Worm (Caenorhabditis elegans) whole organism, mixed stage, embryonic: Measurements from ENCODE around the gene K02D10.3.

Experiments
- blmp-1 ChIP-seq: fragments of 150-350 bp; optimal IDR thresholded peaks from 2 replicates; lab custom pipeline; 2014; ENCODE audit warnings: missing biosample characterization, missing genetic modification characterization
- ceh-39 ChIP-seq: fragments of 150-350 bp; optimal IDR thresholded peaks from 2 replicates; lab custom pipeline; 2014; ENCODE audit warnings: missing biosample characterization, missing genetic modification characterization
- ceh-43 ChIP-seq: fragments of 200-800 bp; sonication (Bioruptor generic); optimal IDR thresholded peaks from 2 replicates; lab custom pipeline; 2018; ENCODE audit warnings: mild to moderate bottlenecking, missing genetic modification characterization, moderate library complexity, missing compliant biosample characterization
- ceh-83 ChIP-seq: fragments of 200-800 bp; sonication (Bioruptor generic); optimal IDR thresholded peaks from 2 replicates; lab custom pipeline; 2018; ENCODE audit warnings: mild to moderate bottlenecking, missing genetic modification characterization, missing compliant biosample characterization
- ces-1 ChIP-seq: fragments of 150-350 bp; optimal IDR thresholded peaks from 2 replicates; lab custom pipeline; 2014; ENCODE audit warnings: missing biosample characterization, missing genetic modification reagents, missing genetic modification characterization
- cnd-1 ChIP-seq: fragments of 200-800 bp; sonication (Bioruptor generic); optimal IDR thresholded peaks from 2 replicates; lab custom pipeline; 2018; ENCODE audit warnings: mild to moderate bottlenecking, missing genetic modification characterization, missing compliant biosample characterization
- drap-1 ChIP-seq: fragments of 200-800 bp; sonication (Bioruptor generic); optimal IDR thresholded peaks from 3 replicates; lab custom pipeline; 2018; ENCODE audit warnings: mild to moderate bottlenecking, missing genetic modification characterization, missing compliant biosample characterization
- elt-1 ChIP-seq: sonication (generic microtip); optimal IDR thresholded peaks from 2 replicates; lab custom pipeline; 2017; ENCODE audit warnings: missing genetic modification characterization, mild to moderate bottlenecking, missing compliant biosample characterization, antibody characterized with exemption, moderate library complexity, borderline replicate concordance; ENCODE audit not compliant: insufficient read depth
- flh-1 ChIP-seq: fragments of 200-800 bp; sonication (Bioruptor generic); optimal IDR thresholded peaks from 2 replicates; lab custom pipeline; 2018; ENCODE audit warnings: mild to moderate bottlenecking, missing genetic modification characterization, moderate library complexity, missing compliant biosample characterization
- ham-2 ChIP-seq: fragments of 200-800 bp; sonication (Bioruptor generic); optimal IDR thresholded peaks from 2 replicates; lab custom pipeline; 2018; ENCODE audit warnings: mild to moderate bottlenecking, missing genetic modification characterization, missing compliant biosample characterization
- lin-13 ChIP-seq: fragments of 150-350 bp; optimal IDR thresholded peaks from 2 replicates; lab custom pipeline; 2014; ENCODE audit warnings: missing biosample characterization, missing genetic modification characterization
- lin-32 ChIP-seq: fragments of 200-800 bp; sonication (Bioruptor generic); optimal IDR thresholded peaks from 2 replicates; lab custom pipeline; 2018; ENCODE audit warnings: mild to moderate bottlenecking, missing genetic modification characterization, missing compliant biosample characterization
- lsy-2 ChIP-seq: fragments of 150-350 bp; optimal IDR thresholded peaks from 2 replicates; lab custom pipeline; 2014; ENCODE audit warnings: missing biosample characterization, missing genetic modification characterization
- mab-5 ChIP-seq: fragments of 150-350 bp; optimal IDR thresholded peaks from 2 replicates; lab custom pipeline; 2014; ENCODE audit warnings: missing biosample characterization, missing genetic modification characterization
- mep-1 ChIP-seq: fragments of 150-350 bp; optimal IDR thresholded peaks from 2 replicates; lab custom pipeline; 2017; ENCODE audit warnings: missing biosample characterization, missing genetic modification reagents, missing genetic modification characterization, inconsistent platforms
- nhr-12 ChIP-seq: fragments of 150-350 bp; optimal IDR thresholded peaks from 2 replicates; lab custom pipeline; 2014; ENCODE audit warnings: missing biosample characterization, missing genetic modification characterization
- nhr-2 ChIP-seq: fragments of 150-350 bp; optimal IDR thresholded peaks from 2 replicates; lab custom pipeline; 2014; ENCODE audit warnings: missing biosample characterization, missing genetic modification characterization
- nhr-28 ChIP-seq: fragments of 150-350 bp; optimal IDR thresholded peaks from 2 replicates; lab custom pipeline; 2014; ENCODE audit warnings: missing biosample characterization, missing genetic modification characterization
- nhr-76 ChIP-seq: sonication (generic microtip); optimal IDR thresholded peaks from 2 replicates; lab custom pipeline; 2017; ENCODE audit warnings: missing biosample characterization, missing genetic modification characterization
- pha-4 ChIP-seq: fragments of 150-350 bp; optimal IDR thresholded peaks from 2 replicates; lab custom pipeline; 2018; ENCODE audit warnings: missing biosample characterization, missing genetic modification reagents, missing genetic modification characterization
- sem-2 ChIP-seq: fragments of 200-800 bp; sonication (Bioruptor generic); optimal IDR thresholded peaks from 2 replicates; lab custom pipeline; 2018; ENCODE audit warnings: mild to moderate bottlenecking, missing genetic modification characterization, missing compliant biosample characterization
- snpc-4 ChIP-seq: fragments of 150-350 bp; optimal IDR thresholded peaks from 2 replicates; lab custom pipeline; 2014; ENCODE audit warnings: missing biosample characterization, missing genetic modification characterization
- sptf-1 ChIP-seq: sonication (generic microtip); optimal IDR thresholded peaks from 2 replicates; lab custom pipeline; 2017; ENCODE audit warnings: mild to moderate bottlenecking, missing genetic modification characterization, moderate library complexity, missing compliant biosample characterization
- tbx-8 ChIP-seq: fragments of 200-800 bp; sonication (Bioruptor generic); optimal IDR thresholded peaks from 2 replicates; lab custom pipeline; 2018; ENCODE audit warnings: mild to moderate bottlenecking, missing genetic modification characterization, moderate library complexity, missing compliant biosample characterization
- unc-120 ChIP-seq: sonication (generic microtip); optimal IDR thresholded peaks from 2 replicates; lab custom pipeline; 2017; ENCODE audit warnings: missing genetic modification characterization, missing compliant biosample characterization; ENCODE audit not compliant: poor library complexity, severe bottlenecking
- unc-39 ChIP-seq: fragments of 150-350 bp; optimal IDR thresholded peaks from 2 replicates; lab custom pipeline; 2014; ENCODE audit warnings: missing biosample characterization, missing genetic modification characterization
- unc-62 ChIP-seq: fragments of 150-350 bp; optimal IDR thresholded peaks from 2 replicates; lab custom pipeline; 2014; ENCODE audit warnings: missing biosample characterization, missing genetic modification reagents, missing genetic modification characterization
- zip-8 ChIP-seq: fragments of 150-350 bp; optimal IDR thresholded peaks from 2 replicates; lab custom pipeline; 2014; ENCODE audit warnings: missing biosample characterization, missing genetic modification characterization

Gene K02D10.3

ce11 chrIII:8733237-8733636 is 38.5 kb downstream of the K02D10.3 start:
- TF ChIP-seq pha-4 (tag; lab: Kevin White, UChicago), result peak; percentile 87
- TF ChIP-seq nhr-28 (tag; lab: Kevin White, UChicago), result no peak

- no peak for TF ChIP-seq mep-1 (tag; lab: Kevin White, UChicago)
These were observed 39.8 kb downstream of the K02D10.3 start for ce11 chrIII:8731973-8732372.

DNA sequence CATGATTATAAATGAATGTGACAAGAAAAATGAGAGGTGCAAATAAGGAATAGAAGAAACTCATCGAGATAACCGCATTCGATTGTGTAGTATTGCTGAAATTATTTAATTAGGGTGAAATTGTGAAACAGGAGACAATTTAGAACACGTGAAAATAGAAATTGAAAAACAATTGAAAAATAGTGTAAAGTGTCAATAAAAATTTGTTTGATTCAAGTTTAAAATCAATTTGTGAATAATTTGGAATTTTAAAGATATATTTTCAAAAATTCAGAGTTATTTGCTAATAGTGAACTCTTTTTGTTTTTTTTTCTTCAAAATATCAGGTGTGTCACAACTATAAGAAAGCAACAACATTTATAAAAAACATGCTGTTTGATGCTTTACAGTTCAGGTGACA is 40.4 kb downstream of the K02D10.3 start, which contains the start of gene ZK370.4:
ZK370.4 (minus strand) TSS at position 101 of the 400 bp plus-strand sequence.
- TF ChIP-seq sptf-1, result no peak

DNA sequence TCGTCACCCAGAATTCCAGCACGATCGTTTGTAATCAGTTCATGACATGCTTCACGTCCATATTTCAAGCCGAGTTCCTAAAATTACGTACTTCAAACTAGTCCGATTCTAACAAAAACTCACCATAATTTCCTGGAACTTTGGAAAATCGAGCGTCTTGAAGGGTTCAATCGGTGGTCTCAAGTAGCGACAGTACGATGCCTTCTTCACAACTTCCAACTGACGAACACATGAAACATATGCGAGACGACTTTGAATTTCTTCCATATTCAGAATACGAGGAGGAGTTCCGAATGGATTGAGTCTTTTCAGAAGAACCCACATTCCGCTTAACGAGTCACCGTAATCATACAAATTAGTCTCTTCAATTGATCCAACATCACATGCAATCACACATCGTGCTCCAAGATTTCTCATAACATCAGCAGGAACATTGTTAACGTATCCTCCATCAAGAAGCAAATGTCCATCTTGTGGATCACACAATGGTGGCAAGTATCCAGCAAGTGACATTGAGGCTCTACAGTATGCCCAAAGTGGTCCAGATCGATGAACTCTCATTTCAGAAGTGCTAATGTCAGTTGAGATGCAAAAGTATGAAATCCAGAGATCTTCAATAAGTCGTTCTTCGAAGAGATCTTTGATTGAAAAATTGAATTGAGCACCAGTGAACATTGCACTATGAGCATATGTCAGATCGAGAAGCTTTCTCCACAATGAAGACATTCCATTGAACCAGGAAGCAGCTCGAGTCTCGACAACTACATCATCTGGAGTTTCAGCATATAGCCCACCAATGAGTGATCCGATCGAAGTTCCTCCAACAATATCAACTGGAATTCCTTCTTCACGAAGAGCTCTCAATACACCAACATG is 45.5 kb downstream of the K02D10.3 start:
- TF ChIP-seq elt-1 (tag; lab: Kevin White, UChicago), result no peak
- TF ChIP-seq ceh-39 (tag; lab: Kevin White, UChicago), result no peak
- TF ChIP-seq lin-32 (GFP tag; lab: Kevin White, UChicago), result no peak
- TF ChIP-seq ham-2, result no peak
- no peak for TF ChIP-seq nhr-12 (tag; lab: Kevin White, UChicago)
- no peak for TF ChIP-seq mab-5
- no peak for TF ChIP-seq flh-1 (GFP tag; lab: Kevin White, UChicago)
- TF ChIP-seq drap-1 (GFP tag; lab: Kevin White, UChicago), result no peak
- TF ChIP-seq pha-4 (tag; lab: Kevin White, UChicago), result no peak
- TF ChIP-seq cnd-1 (tag; lab: Kevin White, UChicago), result no peak
- no peak for TF ChIP-seq nhr-2 (tag; lab: Kevin White, UChicago)
- no peak for TF ChIP-seq unc-120 (tag; lab: Kevin White, UChicago)
- no peak for TF ChIP-seq nhr-76 (tag; lab: Kevin White, UChicago)

- no peak for TF ChIP-seq blmp-1 (tag; lab: Kevin White, UChicago)
- no peak for TF ChIP-seq unc-120 (tag; lab: Kevin White, UChicago)
- TF ChIP-seq ces-1, result no peak
- no peak for TF ChIP-seq lin-13
- TF ChIP-seq cnd-1 (tag; lab: Kevin White, UChicago), result no peak
- TF ChIP-seq zip-8 (tag; lab: Kevin White, UChicago), result no peak
- no peak for TF ChIP-seq unc-39 (tag; lab: Kevin White, UChicago)
- no peak for TF ChIP-seq sem-2 (GFP tag; lab: Kevin White, UChicago)
- no peak for TF ChIP-seq snpc-4 (tag; lab: Kevin White, UChicago)
- TF ChIP-seq drap-1 (GFP tag; lab: Kevin White, UChicago), result no peak
- no peak for TF ChIP-seq nhr-2 (tag; lab: Kevin White, UChicago)
- no peak for TF ChIP-seq ceh-83 (GFP tag; lab: Kevin White, UChicago)
- no peak for TF ChIP-seq unc-62 (GFP tag; lab: Kevin White, UChicago)
- TF ChIP-seq pha-4 (tag; lab: Kevin White, UChicago), result no peak
- no peak for TF ChIP-seq lsy-2 (tag; lab: Kevin White, UChicago)
- no peak for TF ChIP-seq ceh-43 (GFP tag; lab: Kevin White, UChicago)
- no peak for TF ChIP-seq tbx-8 (GFP tag; lab: Kevin White, UChicago)
These were observed 46.5 kb downstream of the K02D10.3 start for ce11 chrIII:8725224-8725623.
